Worm (Caenorhabditis elegans): ENCODE results near the gene arrd-8.

The arrd-8 gene

DNA sequence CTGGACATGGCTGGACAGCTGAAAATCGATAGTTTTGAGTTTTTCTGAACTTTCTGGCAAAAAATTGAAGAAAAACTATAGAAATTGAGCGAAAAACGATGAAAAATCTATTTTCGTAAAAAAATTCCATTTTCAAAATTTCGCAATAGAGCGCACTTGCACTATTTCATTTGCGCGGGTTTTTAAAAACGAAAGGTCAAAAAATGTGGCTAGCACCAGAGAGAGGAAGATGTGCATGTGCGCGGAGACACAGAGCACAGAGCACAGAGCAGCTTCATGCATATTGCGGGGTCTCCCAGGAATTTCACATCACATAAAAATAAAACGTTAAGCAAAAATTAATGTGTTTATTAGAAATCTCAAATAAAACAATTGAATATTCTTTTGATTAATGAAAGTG is 43.0 kb downstream of the arrd-8 start, which contains the start of gene Y17G7B.18:
Gene Y17G7B.18, minus strand, starts transcription at position 18 of the 400 bp plus-strand sequence.
- TF ChIP-seq nhr-11 (tag; optimal IDR thresholded peaks at IDR 0.05) (no peak), tlp-1 (tag; optimal IDR thresholded peaks at IDR 0.05) (no peak), C34B4.2 (tag; optimal IDR thresholded peaks at IDR 0.05) (no peak), lin-35 (GFP tag; optimal IDR thresholded peaks at IDR 0.05) (peak; percentile 96 to 98), snpc-4 (tag; optimal IDR thresholded peaks at IDR 0.05) (peak; percentile 65), egl-13 (tag; optimal IDR thresholded peaks at IDR 0.05) (peak; percentile 66), fos-1 (tag; optimal IDR thresholded peaks at IDR 0.05) (peak; percentile 53), hpl-2 (GFP tag; optimal IDR thresholded peaks at IDR 0.05) (no peak), skn-1 (tag; optimal IDR thresholded peaks at IDR 0.05) (peak; percentile 45), lsy-2 (tag; optimal IDR thresholded peaks at IDR 0.05) (peak; percentile 76 to 88), swsn-7 (tag; optimal IDR thresholded peaks at IDR 0.05) (peak; percentile 75), elt-3 (tag; optimal IDR thresholded peaks at IDR 0.05) (peak in 1 of 6 experiments; percentile 56), mdl-1 (tag; optimal IDR thresholded peaks at IDR 0.05) (peak in 1 of 2 experiments; percentile 29), ets-5 (GFP tag; IDR thresholded peaks at IDR 0.05) (no peak), unc-62 (GFP tag; optimal IDR thresholded peaks at IDR 0.05) (no peak), nhr-77 (tag; optimal IDR thresholded peaks at IDR 0.05) (peak; percentile 24), alr-1 (tag; optimal IDR thresholded peaks at IDR 0.05; ENCODE audit: borderline replicate concordance) (no peak), nhr-237 (tag; optimal IDR thresholded peaks at IDR 0.05) (peak; percentile 19), unc-130 (tag; optimal IDR thresholded peaks at IDR 0.05) (no peak), ceh-82 (tag; optimal IDR thresholded peaks at IDR 0.05) (peak; percentile 65 to 90 (median 68)), mep-1 (tag; optimal IDR thresholded peaks at IDR 0.05) (peak; percentile 91), pax-3 (tag; optimal IDR thresholded peaks at IDR 0.05) (peak; percentile 34), fkh-10 (GFP tag; optimal IDR thresholded peaks at IDR 0.05) (peak; percentile 50), sox-4 (tag; optimal IDR thresholded peaks at IDR 0.05) (peak; percentile 29), nhr-76 (tag; optimal IDR thresholded peaks at IDR 0.05) (no peak), C04F5.9 (tag; optimal IDR thresholded peaks at IDR 0.05) (no peak), sup-37 (GFP tag; optimal IDR thresholded peaks at IDR 0.05) (no peak), dsc-1 (tag; optimal IDR thresholded peaks at IDR 0.05) (peak; percentile 72), mef-2 (tag; optimal IDR thresholded peaks at IDR 0.05) (peak; percentile 62), unc-86 (tag; optimal IDR thresholded peaks at IDR 0.05) (peak; percentile 83), snu-23 (GFP tag; optimal IDR thresholded peaks at IDR 0.05) (peak; percentile 80), zip-4 (GFP tag; optimal IDR thresholded peaks at IDR 0.05) (peak; percentile 23), nhr-90 (tag; optimal IDR thresholded peaks at IDR 0.05; ENCODE audit: poor library complexity) (peak; percentile 46), rnt-1 (tag; optimal IDR thresholded peaks at IDR 0.05) (peak; percentile 79), lin-39 (tag; optimal IDR thresholded peaks at IDR 0.05) (peak; percentile 61), lin-14 (GFP tag; optimal IDR thresholded peaks at IDR 0.05) (peak; percentile 71), ceh-90 (tag; optimal IDR thresholded peaks at IDR 0.05) (no peak), sptf-1 (tag; optimal IDR thresholded peaks at IDR 0.05) (no peak), efl-1 (optimal IDR thresholded peaks at IDR 0.05) (peak; percentile 91 to 97), efl-1 (GFP tag; optimal IDR thresholded peaks at IDR 0.05 in 1 of 2) (peak; percentile 98 to 100), F16B12.6 (tag; optimal IDR thresholded peaks at IDR 0.05) (peak; percentile 59), ztf-4 (tag; optimal IDR thresholded peaks at IDR 0.05) (no peak), nhr-47 (tag; optimal IDR thresholded peaks at IDR 0.05) (peak; percentile 84), unc-98 (GFP tag; IDR thresholded peaks at IDR 0.05) (no peak), pqm-1 (tag; optimal IDR thresholded peaks at IDR 0.05) (no peak), efl-3 (GFP tag; optimal IDR thresholded peaks at IDR 0.05) (no peak), tbx-2 (tag; optimal IDR thresholded peaks at IDR 0.05) (peak; percentile 64), fkh-4 (tag; optimal IDR thresholded peaks at IDR 0.05; ENCODE audit: borderline replicate concordance) (no peak), grh-1 (GFP tag; IDR thresholded peaks at IDR 0.05) (no peak), fkh-8 (tag; optimal IDR thresholded peaks at IDR 0.05) (peak; percentile 85), mab-9 (GFP tag; IDR thresholded peaks at IDR 0.05) (peak; percentile 70), nhr-85 (tag) (no peak), nhr-20 (tag; optimal IDR thresholded peaks at IDR 0.05) (peak; percentile 62), lin-15B (tag; optimal IDR thresholded peaks at IDR 0.05) (peak; percentile 56)

Data from whole organism, L1 larva.